Fruit fly (Drosophila melanogaster): ENCODE results near the gene mRpL2.

- TF ChIP-seq spab (GFP tag; optimal IDR thresholded peaks at IDR 0.05) (peak; percentile 82), svp (GFP tag) (peak; percentile 98), dac (GFP tag; optimal IDR thresholded peaks at IDR 0.05) (peak; percentile 90), CG31627 (GFP tag; optimal IDR thresholded peaks at IDR 0.05) (peak; percentile 97), CG9139 (GFP tag; optimal IDR thresholded peaks at IDR 0.05) (peak; percentile 79)
These were observed 22.5 kb upstream of the mRpL2 start, which contains the start of the genes Irbp18 and APP-BP1 for dm6 chr3L:11097982-11098663.

Data from whole organism, prepupa.